Worm (Caenorhabditis elegans) whole organism, L2 larva: ENCODE data around the gene col-74.

Experiments used
- ama-1 ChIP-seq: fragments of 150-350 bp; optimal IDR thresholded peaks from 2 replicates; lab custom pipeline; 2018; ENCODE audit warnings: inconsistent platforms
- elt-1 ChIP-seq: fragments of 150-350 bp; optimal IDR thresholded peaks from 2 replicates; lab custom pipeline; 2014; ENCODE audit warnings: missing biosample characterization, missing genetic modification characterization
- lsy-2 ChIP-seq, 2 experiments: fragments of 150-350 bp in 1 of 2; sonication (generic microtip) in 1 of 2; optimal IDR thresholded peaks; 2 replicates each; lab custom pipeline; 2014 to 2017; ENCODE audit warnings: missing biosample characterization in 2 of 2, missing genetic modification characterization in 2 of 2
- unc-39 ChIP-seq: fragments of 150-350 bp; optimal IDR thresholded peaks from 2 replicates; lab custom pipeline; 2014; ENCODE audit warnings: missing biosample characterization, missing genetic modification characterization

DNA sequence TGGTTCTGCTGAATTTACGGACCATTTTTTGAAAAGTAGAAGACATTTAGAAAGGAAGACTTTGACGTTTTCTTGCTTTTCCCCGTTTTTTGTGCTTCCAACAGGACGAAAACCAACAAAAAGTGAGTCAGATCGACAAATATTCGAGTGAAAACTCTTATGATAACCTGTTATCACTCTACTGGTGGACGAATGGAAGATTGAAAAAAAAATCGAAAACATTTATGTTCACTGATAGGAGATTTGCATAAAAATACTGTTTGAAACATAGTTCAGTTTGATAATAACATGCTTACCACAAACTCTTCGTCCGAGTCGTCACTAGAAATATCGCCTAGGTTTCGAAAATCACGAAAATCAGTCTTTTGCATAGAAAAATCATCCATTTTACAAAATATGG, 42.2 kb downstream of the col-74 start:
- TF ChIP-seq lsy-2 (tag; optimal IDR thresholded peaks at IDR 0.05; lab: Kevin White, UChicago) (no peak), ama-1 (lab: Kevin White, UChicago) (no peak), unc-39 (no peak), elt-1 (tag; lab: Kevin White, UChicago) (no peak)
